Fruit fly (Drosophila melanogaster) whole organism: ENCODE results near the gene CG43901.
"Not testable (repeated sequence)": the region's sequence is repeated elsewhere in the genome, so short reads cannot be mapped to it uniquely, and the experiment has no call there.

Source experiments
- CG8478 ChIP-seq: fragments of >200 bp; optimal IDR thresholded peaks from 2 replicates; lab custom pipeline; 2018; ENCODE audit warnings: inconsistent platforms
- Dll ChIP-seq: fragments of >200 bp; optimal IDR thresholded peaks from 2 replicates; lab custom pipeline; 2017
- EcR ChIP-seq, 2 experiments: fragments of >200 bp; optimal IDR thresholded peaks; 2 replicates each; lab custom pipeline; 2017; ENCODE audit warnings: missing biosample characterization in 2 of 2, missing genetic modification characterization in 2 of 2, missing genetic modification reagents in 2 of 2
- pan ChIP-seq: fragments of >200 bp; optimal IDR thresholded peaks from 2 replicates; lab custom pipeline; 2017
- psq ChIP-seq: fragments of >200 bp; optimal IDR thresholded peaks from 2 replicates; lab custom pipeline; 2017
- usp ChIP-seq: fragments of >200 bp; optimal IDR thresholded peaks from 2 replicates; lab custom pipeline; 2017; ENCODE audit warnings: missing biosample characterization, missing genetic modification characterization, mixed read lengths

The CG43901 gene

dm6 chrX:10926245-10926644, 20.7 kb downstream of the CG43901 start:
- TF ChIP-seq Dll (lab: Kevin White, UChicago) (no peak), usp (GFP tag; lab: Kevin White, UChicago) (no peak), EcR (GFP tag; optimal IDR thresholded peaks at IDR 0.05; lab: Kevin White, UChicago) (no peak), psq (lab: Kevin White, UChicago) (no peak), pan (lab: Kevin White, UChicago) (no peak), CG8478 (lab: Kevin White, UChicago) (no peak)

- no peak for TF ChIP-seq CG8478 (lab: Kevin White, UChicago)
- no peak for TF ChIP-seq usp (GFP tag; lab: Kevin White, UChicago)
- TF ChIP-seq Dll (lab: Kevin White, UChicago) = no peak
- no peak for TF ChIP-seq pan (lab: Kevin White, UChicago)
- no peak for TF ChIP-seq psq (lab: Kevin White, UChicago)
Observed at dm6 chrX:10927110-10927509, 21.5 kb downstream of the CG43901 start, which contains the start of gene CG2145. Gene CG2145 (plus strand): TSS chrX:10927399.

dm6 chrX:10929613-10930012, 24.0 kb downstream of the CG43901 start:
- TF ChIP-seq pan (lab: Kevin White, UChicago) (no peak), psq (lab: Kevin White, UChicago) (no peak), Dll (lab: Kevin White, UChicago) (no peak), EcR (GFP tag; optimal IDR thresholded peaks at IDR 0.05; lab: Kevin White, UChicago) (no peak), usp (GFP tag; lab: Kevin White, UChicago) (no peak), CG8478 (lab: Kevin White, UChicago) (no peak)

DNA sequence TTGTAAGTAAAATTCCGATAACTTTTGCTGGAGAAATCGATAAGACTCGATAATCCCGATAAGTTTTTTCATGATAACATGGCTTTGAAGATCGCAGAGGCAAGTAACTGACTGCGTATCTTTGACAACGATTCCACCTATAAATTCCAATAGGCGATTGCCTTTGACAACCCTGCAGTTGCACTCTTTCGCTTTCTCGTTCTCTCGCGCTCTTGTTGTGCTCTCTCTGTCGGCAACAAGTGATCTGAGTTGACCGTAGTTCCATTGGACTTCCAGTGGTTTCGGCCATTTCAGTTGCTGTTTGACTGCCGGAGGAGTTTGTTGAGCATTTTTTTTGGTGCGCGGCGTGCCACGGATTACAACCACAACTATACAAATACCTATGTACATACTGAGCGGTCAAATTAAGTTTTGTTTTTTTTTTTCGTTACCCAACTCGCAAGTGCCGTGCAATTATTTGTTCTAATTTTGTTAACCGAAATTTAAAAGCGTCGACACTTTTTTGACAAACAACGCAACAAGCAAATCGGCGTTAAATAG, 25.1 kb downstream of the CG43901 start, which contains the start of gene Myo10A:
Gene Myo10A (plus strand): TSS at position 288 of the 540 bp plus-strand sequence.
- no peak for TF ChIP-seq CG8478 (lab: Kevin White, UChicago)
- no peak for TF ChIP-seq EcR (GFP tag; optimal IDR thresholded peaks at IDR 0.05; lab: Kevin White, UChicago)
- TF ChIP-seq usp (GFP tag; lab: Kevin White, UChicago) = no peak
- TF ChIP-seq psq (lab: Kevin White, UChicago) = no peak
- no peak for TF ChIP-seq pan (lab: Kevin White, UChicago)
- no peak for TF ChIP-seq Dll (lab: Kevin White, UChicago)

DNA sequence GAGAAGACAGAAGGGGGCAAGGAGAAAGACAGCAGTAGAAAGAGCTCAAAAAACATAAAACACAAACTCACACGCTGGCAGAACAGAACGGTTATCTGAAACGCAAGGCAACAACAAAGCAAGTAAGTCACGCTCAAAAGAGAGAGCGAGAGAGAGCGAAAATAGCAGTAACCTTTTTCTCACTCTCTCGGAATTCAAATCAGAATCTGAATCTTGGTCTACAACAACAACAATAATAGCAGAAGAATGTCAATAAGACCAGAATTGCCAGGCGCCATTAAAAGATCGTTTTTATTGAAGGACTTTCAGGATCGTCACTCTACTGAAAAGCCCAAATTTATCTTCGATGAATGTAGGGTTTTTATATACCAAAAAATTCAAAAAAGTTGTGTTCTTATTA, 25.7 kb downstream of the CG43901 start:
- TF ChIP-seq psq (lab: Kevin White, UChicago) = no peak
- no peak for TF ChIP-seq EcR (GFP tag; optimal IDR thresholded peaks at IDR 0.05; lab: Kevin White, UChicago)
- no peak for TF ChIP-seq Dll (lab: Kevin White, UChicago)
- TF ChIP-seq pan (lab: Kevin White, UChicago) = no peak
- no peak for TF ChIP-seq CG8478 (lab: Kevin White, UChicago)
- TF ChIP-seq usp (GFP tag; lab: Kevin White, UChicago) = no peak

dm6 chrX:10932300-10932699, 26.7 kb downstream of the CG43901 start:
- TF ChIP-seq EcR (GFP tag; optimal IDR thresholded peaks at IDR 0.05; lab: Kevin White, UChicago) = peak in 1 of 2 experiments; percentile 8
- TF ChIP-seq CG8478 (lab: Kevin White, UChicago) = no peak
- no peak for TF ChIP-seq Dll (lab: Kevin White, UChicago)

DNA sequence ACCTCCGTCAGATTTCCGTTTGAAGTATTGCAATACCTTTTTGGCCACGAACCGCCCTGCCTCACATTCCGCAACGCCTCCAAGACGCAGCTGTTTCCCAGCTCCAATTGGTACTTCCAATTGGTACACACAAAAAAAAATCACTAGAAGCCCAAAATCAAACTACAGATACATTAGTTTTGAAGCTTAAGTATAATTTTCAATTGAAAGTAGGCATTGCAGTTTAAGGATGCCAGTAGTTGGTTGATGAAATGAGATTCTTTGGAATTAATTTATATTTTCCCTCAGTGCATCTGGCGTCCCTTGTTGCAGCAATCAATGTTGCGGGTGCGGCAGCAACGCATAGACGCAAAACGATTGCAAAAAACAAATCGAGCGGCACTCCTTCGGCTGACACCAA, 28.2 kb downstream of the CG43901 start:
- no peak for TF ChIP-seq EcR (GFP tag; optimal IDR thresholded peaks at IDR 0.05; lab: Kevin White, UChicago)
- TF ChIP-seq Dll (lab: Kevin White, UChicago) = no peak
- no peak for TF ChIP-seq CG8478 (lab: Kevin White, UChicago)
- no peak for TF ChIP-seq psq (lab: Kevin White, UChicago)
- no peak for TF ChIP-seq usp (GFP tag; lab: Kevin White, UChicago)
- TF ChIP-seq pan (lab: Kevin White, UChicago) = no peak

DNA sequence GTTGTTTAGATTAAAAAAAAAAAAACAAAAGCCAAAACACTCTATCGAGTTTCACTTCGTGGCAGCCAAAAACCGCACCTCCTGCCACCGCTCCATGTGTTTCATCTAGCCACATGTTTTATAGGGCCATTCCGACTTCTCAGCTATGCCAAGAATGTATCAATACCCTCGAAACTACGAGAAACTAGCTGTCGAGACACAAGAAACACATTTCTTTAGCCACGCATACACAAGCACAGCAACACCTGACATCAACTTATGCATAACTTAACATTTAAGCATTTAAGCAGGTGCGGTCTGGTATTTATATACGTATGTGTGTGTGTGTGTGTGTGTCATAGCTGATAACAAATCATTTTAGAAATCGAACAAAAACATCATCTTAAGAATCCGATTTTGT, 30.0 kb downstream of the CG43901 start:
- no peak for TF ChIP-seq pan (lab: Kevin White, UChicago)
- TF ChIP-seq EcR (GFP tag; optimal IDR thresholded peaks at IDR 0.05; lab: Kevin White, UChicago) = no peak
- no peak for TF ChIP-seq Dll (lab: Kevin White, UChicago)
- no peak for TF ChIP-seq usp (GFP tag; lab: Kevin White, UChicago)
- no peak for TF ChIP-seq CG8478 (lab: Kevin White, UChicago)
- TF ChIP-seq psq (lab: Kevin White, UChicago) = no peak

DNA sequence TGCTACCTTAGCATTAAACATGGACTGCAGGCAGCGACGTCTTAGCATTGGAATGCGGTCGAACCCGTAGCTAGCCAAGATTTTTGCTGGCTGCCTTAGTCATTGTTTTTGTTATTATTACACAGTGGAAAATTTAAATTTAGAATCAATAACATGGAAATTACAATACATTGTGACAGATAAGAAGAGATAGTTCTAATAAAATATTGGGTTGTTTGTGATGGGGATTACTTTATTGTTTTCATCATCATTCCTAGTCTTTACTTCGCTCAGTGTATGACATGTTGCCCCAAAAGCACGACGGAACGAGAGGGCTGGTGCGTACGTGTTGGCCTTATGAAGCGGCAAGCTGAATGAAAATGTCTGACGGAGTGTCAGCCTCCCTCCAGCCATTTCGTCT, 31.0 kb downstream of the CG43901 start:
- no peak for TF ChIP-seq CG8478 (lab: Kevin White, UChicago)
- TF ChIP-seq pan (lab: Kevin White, UChicago) = no peak
- no peak for TF ChIP-seq psq (lab: Kevin White, UChicago)
- TF ChIP-seq EcR (GFP tag; optimal IDR thresholded peaks at IDR 0.05; lab: Kevin White, UChicago) = no peak
- no peak for TF ChIP-seq usp (GFP tag; lab: Kevin White, UChicago)
- TF ChIP-seq Dll (lab: Kevin White, UChicago) = no peak

DNA sequence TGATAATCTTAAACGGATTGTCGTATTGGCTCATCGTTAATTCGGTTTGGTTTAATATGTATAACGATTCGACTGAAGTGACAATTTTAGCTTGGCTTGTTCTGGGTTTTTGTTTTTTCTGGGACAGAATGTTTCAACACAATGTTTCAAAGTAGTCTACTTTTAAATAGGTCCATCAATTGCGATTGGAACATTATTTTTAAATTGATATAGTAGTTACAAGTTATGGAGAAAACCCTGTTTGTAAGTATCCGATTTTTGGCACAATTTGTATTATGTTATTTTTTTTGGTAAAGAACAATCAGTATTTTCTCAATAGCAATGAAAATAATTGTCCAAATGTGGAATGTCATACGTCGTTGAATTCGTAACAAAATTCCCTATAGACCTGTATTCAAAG, 45.4 kb downstream of the CG43901 start, which contains the start of gene Rab9Fa:
Gene Rab9Fa (minus strand): TSS at position 101 of the 400 bp plus-strand sequence.
- TF ChIP-seq CG8478 (lab: Kevin White, UChicago); EcR (GFP tag; optimal IDR thresholded peaks at IDR 0.05; lab: Kevin White, UChicago); pan (lab: Kevin White, UChicago): not testable (repeated sequence)

- no peak for TF ChIP-seq usp (GFP tag; lab: Kevin White, UChicago)
- no peak for TF ChIP-seq pan (lab: Kevin White, UChicago)
- TF ChIP-seq EcR (GFP tag; optimal IDR thresholded peaks at IDR 0.05; lab: Kevin White, UChicago) = no peak
- no peak for TF ChIP-seq Dll (lab: Kevin White, UChicago)
- TF ChIP-seq CG8478 (lab: Kevin White, UChicago) = no peak
- no peak for TF ChIP-seq psq (lab: Kevin White, UChicago)
Observed at dm6 chrX:10952386-10952785, 46.8 kb downstream of the CG43901 start, which contains the start of gene Rab9Fb. Gene Rab9Fb (minus strand): TSS chrX:10952486.
